Worm (Caenorhabditis elegans): ENCODE data around the gene srh-52.

Gene srh-52

DNA sequence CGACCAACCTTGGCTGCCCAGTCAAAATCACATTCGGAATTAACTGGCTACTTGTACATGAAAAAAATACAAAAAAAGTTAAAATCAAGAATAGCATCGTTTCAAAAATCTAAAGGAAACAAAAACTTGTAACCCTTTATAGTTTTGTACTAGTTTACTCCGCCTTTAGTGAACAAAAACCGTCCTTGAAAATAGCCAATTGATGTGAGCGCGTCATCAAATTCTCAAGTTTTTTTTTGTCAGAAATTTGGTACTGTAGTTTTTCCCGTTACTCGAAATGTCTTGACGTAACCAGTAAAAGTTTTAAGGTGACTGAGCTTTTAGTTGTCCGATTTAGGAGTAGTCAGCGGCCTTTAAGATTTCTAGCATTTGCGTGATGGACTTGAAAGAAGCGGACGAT, 28.8 kb downstream of the srh-52 start, which contains the start of gene C29F3.3:
Gene C29F3.3, minus strand, starts transcription at position 101 of the 400 bp plus-strand sequence.
- TF ChIP-seq nhr-12 (tag; optimal IDR thresholded peaks at IDR 0.05) (no peak), ceh-8 (GFP tag; optimal IDR thresholded peaks at IDR 0.05) (no peak), nhr-76 (tag; optimal IDR thresholded peaks at IDR 0.05) (no peak), elt-3 (tag; optimal IDR thresholded peaks at IDR 0.05) (no peak), lsy-2 (tag; optimal IDR thresholded peaks at IDR 0.05) (no peak), Y116A8C.19 (tag; optimal IDR thresholded peaks at IDR 0.05; ENCODE audit: borderline replicate concordance) (no peak), dpl-1 (GFP tag; optimal IDR thresholded peaks at IDR 0.05) (no peak), unc-86 (tag; optimal IDR thresholded peaks at IDR 0.05) (no peak), egl-27 (tag; optimal IDR thresholded peaks at IDR 0.05) (no peak), swsn-7 (tag; optimal IDR thresholded peaks at IDR 0.05) (no peak), irx-1 (tag; optimal IDR thresholded peaks at IDR 0.05) (no peak), nhr-19 (GFP tag; conservative IDR thresholded peaks at IDR 0.05) (no peak), nhr-77 (tag; optimal IDR thresholded peaks at IDR 0.05) (no peak), mdl-1 (tag; optimal IDR thresholded peaks at IDR 0.05) (no peak), aha-1 (tag; optimal IDR thresholded peaks at IDR 0.05) (no peak), hlh-4 (tag; optimal IDR thresholded peaks at IDR 0.05) (no peak), C16A3.4 (tag; optimal IDR thresholded peaks at IDR 0.05) (no peak), mef-2 (tag; optimal IDR thresholded peaks at IDR 0.05) (no peak), C34B4.2 (tag; optimal IDR thresholded peaks at IDR 0.05) (no peak), pag-3 (tag; optimal IDR thresholded peaks at IDR 0.05; ENCODE audit: borderline replicate concordance, insufficient read depth) (no peak)

DNA sequence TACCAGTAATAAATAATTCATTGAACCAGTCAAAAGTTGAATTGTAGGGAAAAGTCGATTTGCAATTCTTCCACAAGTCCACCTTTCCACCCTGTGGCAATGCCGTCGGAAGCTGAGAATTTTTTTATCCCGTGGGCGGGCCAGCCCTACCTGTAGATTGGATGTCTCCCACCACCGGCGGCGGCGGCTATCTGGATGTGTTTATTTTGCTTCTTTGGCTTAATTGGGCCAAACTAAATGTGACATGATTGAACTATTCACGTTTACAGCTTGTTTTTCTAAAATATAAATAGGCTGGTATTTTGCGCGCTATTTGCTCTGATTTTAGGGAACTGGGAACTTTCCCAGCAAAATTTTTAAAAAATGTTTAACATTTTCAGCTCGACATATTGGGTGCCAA, 31.6 kb downstream of the srh-52 start, which contains the start of gene wrt-8:
Gene wrt-8, minus strand, starts transcription at position 101 of the 400 bp plus-strand sequence.
- TF ChIP-seq xbp-1 (tag; optimal IDR thresholded peaks at IDR 0.05) (no peak), mab-9 (GFP tag; IDR thresholded peaks at IDR 0.05) (no peak)

DNA sequence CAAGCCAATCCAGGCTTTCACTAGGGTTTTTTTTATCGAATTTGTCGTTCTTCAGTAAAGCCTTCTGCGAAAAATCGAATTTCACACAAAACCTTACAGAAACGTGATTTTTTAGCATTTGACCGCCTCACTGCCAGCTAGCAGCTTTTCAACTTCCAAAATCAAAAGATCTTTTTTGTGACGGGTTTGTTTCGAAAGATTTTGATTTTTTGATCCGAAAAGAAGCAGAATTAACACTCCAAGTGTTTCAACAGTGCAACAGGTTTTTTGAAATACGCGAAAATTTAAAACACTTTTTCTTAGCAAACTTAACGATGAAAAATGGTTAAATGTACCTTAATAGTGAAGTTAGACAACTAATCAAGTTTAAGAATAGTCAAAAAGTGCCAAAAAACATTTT, 34.7 kb downstream of the srh-52 start, which contains the start of gene clec-229:
Gene clec-229, minus strand, starts transcription at position 101 of the 400 bp plus-strand sequence.
- TF ChIP-seq lir-3 (tag; optimal IDR thresholded peaks at IDR 0.05; ENCODE audit: poor library complexity) = no peak
- TF ChIP-seq skn-1 (tag; optimal IDR thresholded peaks at IDR 0.05) = no peak
- TF ChIP-seq ets-5 (GFP tag; IDR thresholded peaks at IDR 0.05) = no peak
- TF ChIP-seq fkh-10 (GFP tag; optimal IDR thresholded peaks at IDR 0.05) = no peak
- no peak for TF ChIP-seq nhr-20 (tag; optimal IDR thresholded peaks at IDR 0.05)
- TF ChIP-seq lin-35 (GFP tag; optimal IDR thresholded peaks at IDR 0.05) = no peak
- TF ChIP-seq ceh-8 (GFP tag; optimal IDR thresholded peaks at IDR 0.05) = no peak
- no peak for TF ChIP-seq nhr-85 (tag)
- TF ChIP-seq nhr-84 (tag; optimal IDR thresholded peaks at IDR 0.05) = no peak
- TF ChIP-seq dpl-1 (GFP tag; optimal IDR thresholded peaks at IDR 0.05) = no peak
- no peak for TF ChIP-seq lsy-2 (tag; optimal IDR thresholded peaks at IDR 0.05)
- no peak for TF ChIP-seq snu-23 (GFP tag; optimal IDR thresholded peaks at IDR 0.05)
- TF ChIP-seq mep-1 (tag; optimal IDR thresholded peaks at IDR 0.05) = no peak
- no peak for TF ChIP-seq lin-14 (GFP tag; optimal IDR thresholded peaks at IDR 0.05)
- no peak for TF ChIP-seq ces-1 (GFP tag; optimal IDR thresholded peaks at IDR 0.05)
- no peak for TF ChIP-seq fos-1 (tag; optimal IDR thresholded peaks at IDR 0.05)

DNA sequence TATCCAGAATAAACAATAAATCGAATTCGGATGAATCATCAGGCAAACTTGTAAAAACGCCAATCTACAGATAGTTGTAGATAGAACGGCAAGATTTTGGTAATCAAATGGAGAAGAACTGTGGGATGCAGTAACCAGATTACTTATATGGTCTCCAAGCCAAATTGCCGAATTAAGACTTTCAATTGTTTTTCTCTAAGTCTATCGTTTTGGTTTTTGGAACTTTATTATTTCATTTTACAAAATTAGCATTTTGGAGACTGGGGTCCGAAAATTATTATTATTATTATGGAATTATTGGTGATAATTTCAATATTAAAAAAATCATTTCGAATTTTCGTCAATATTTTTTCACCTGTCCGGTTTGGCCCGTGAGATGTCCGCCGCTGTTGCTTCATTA, 36.8 kb downstream of the srh-52 start, which contains the start of gene clec-228:
Gene clec-228, minus strand, starts transcription at position 101 of the 400 bp plus-strand sequence.
- TF ChIP-seq pqm-1 (tag; optimal IDR thresholded peaks at IDR 0.05) (no peak), ets-5 (GFP tag; IDR thresholded peaks at IDR 0.05) (no peak), isw-1 (GFP tag; IDR thresholded peaks at IDR 0.05) (no peak), aha-1 (tag; optimal IDR thresholded peaks at IDR 0.05) (no peak), nhr-90 (tag; optimal IDR thresholded peaks at IDR 0.05; ENCODE audit: poor library complexity) (no peak), lir-3 (tag; optimal IDR thresholded peaks at IDR 0.05; ENCODE audit: poor library complexity) (no peak), lin-13 (GFP tag; optimal IDR thresholded peaks at IDR 0.05) (no peak), nhr-71 (tag; optimal IDR thresholded peaks at IDR 0.05) (no peak), xbp-1 (tag; optimal IDR thresholded peaks at IDR 0.05) (no peak), snu-23 (GFP tag; optimal IDR thresholded peaks at IDR 0.05) (no peak), skn-1 (tag; optimal IDR thresholded peaks at IDR 0.05) (no peak), aly-2 (tag; optimal IDR thresholded peaks at IDR 0.05) (no peak), lin-35 (GFP tag; optimal IDR thresholded peaks at IDR 0.05) (no peak), lin-39 (tag; optimal IDR thresholded peaks at IDR 0.05) (no peak), sup-37 (GFP tag; optimal IDR thresholded peaks at IDR 0.05) (no peak)

All from whole organism, L1 larva.